Worm (Caenorhabditis elegans) whole organism, late embryonic: ENCODE data around the gene C11E4.8.

Experiments used
- ahr-1 ChIP-seq: sonication (generic microtip); optimal IDR thresholded peaks from 2 replicates; lab custom pipeline; 2016; ENCODE audit warnings: missing genetic modification characterization, missing compliant biosample characterization
- ama-1 ChIP-seq: fragments of 150-350 bp; optimal IDR thresholded peaks from 2 replicates; lab custom pipeline; 2014
- ceh-18 ChIP-seq: sonication (generic microtip); optimal IDR thresholded peaks from 2 replicates; lab custom pipeline; 2016; ENCODE audit warnings: missing genetic modification characterization, missing compliant biosample characterization
- dve-1 ChIP-seq: sonication (generic microtip); optimal IDR thresholded peaks from 2 replicates; lab custom pipeline; 2017; ENCODE audit warnings: antibody characterized with exemption, mild to moderate bottlenecking, missing genetic modification characterization, missing compliant biosample characterization
- pha-4 ChIP-seq: fragments of 150-350 bp; optimal IDR thresholded peaks from 2 replicates; lab custom pipeline; 2018; ENCODE audit warnings: missing biosample characterization, missing genetic modification reagents, missing genetic modification characterization
- sdc-2 ChIP-seq: sonication (generic microtip); optimal IDR thresholded peaks from 2 replicates; lab custom pipeline; 2016; ENCODE audit warnings: missing genotype, missing genetic modification characterization, missing compliant biosample characterization
- tbx-7 ChIP-seq: sonication (generic microtip); optimal IDR thresholded peaks from 2 replicates; lab custom pipeline; 2016; ENCODE audit warnings: missing genotype, missing genetic modification characterization, missing compliant biosample characterization
- zip-5 ChIP-seq: sonication (generic microtip); optimal IDR thresholded peaks from 2 replicates; lab custom pipeline; 2016; ENCODE audit warnings: missing genetic modification characterization, missing compliant biosample characterization

- TF ChIP-seq ahr-1: no peak
- TF ChIP-seq pha-4 (tag; lab: Kevin White, UChicago): no peak
- no peak for TF ChIP-seq tbx-7
- no peak for TF ChIP-seq dve-1 (tag; lab: Kevin White, UChicago)
- no peak for TF ChIP-seq sdc-2
- TF ChIP-seq ceh-18: no peak
- no peak for TF ChIP-seq zip-5 (tag; lab: Kevin White, UChicago)
- TF ChIP-seq ama-1 (lab: Kevin White, UChicago): no peak
These were observed 48.3 kb downstream of the C11E4.8 start, which contains the start of gene T14B1.1 for ce11 chrX:9668554-9668953.
